Worm (Caenorhabditis elegans) whole organism, L4 larva: ENCODE results near the gene ell-1.
"Not testable (repeated sequence)": the region's sequence is repeated elsewhere in the genome, so short reads cannot be mapped to it uniquely, and the experiment has no call there.

Experiments used
- D1046.2 ChIP-seq: fragments of 200-800 bp; sonication (Bioruptor generic); IDR thresholded peaks from 2 replicates; pipeline ENCODE4 v1.3.6; 2022; ENCODE audit warnings: missing genetic modification characterization, missing compliant biosample characterization
- R02D3.7 ChIP-seq: fragments of 150-350 bp; sonication (generic microtip); optimal IDR thresholded peaks from 3 replicates; lab custom pipeline; 2014; ENCODE audit warnings: missing biosample characterization, missing genetic modification characterization
- T20F7.1 ChIP-seq: fragments of 200-800 bp; sonication (Bioruptor generic); optimal IDR thresholded peaks from 2 replicates; lab custom pipeline; 2018; ENCODE audit warnings: mild to moderate bottlenecking, missing genetic modification characterization, missing compliant biosample characterization
- attf-4 ChIP-seq: sonication (generic microtip); optimal IDR thresholded peaks from 3 replicates; lab custom pipeline; 2017; ENCODE audit warnings: missing biosample characterization, missing genetic modification characterization
- ceh-44 ChIP-seq: fragments of 200-800 bp; sonication (Bioruptor generic); IDR thresholded peaks from 2 replicates; pipeline ENCODE4 v1.3.6; 2022; ENCODE audit warnings: missing genetic modification reagents, missing genetic modification characterization, missing compliant biosample characterization
- cey-2 ChIP-seq: sonication (generic microtip); optimal IDR thresholded peaks from 3 replicates; lab custom pipeline; 2017; ENCODE audit warnings: missing genetic modification characterization, mild to moderate bottlenecking, missing compliant biosample characterization, antibody characterized with exemption, borderline replicate concordance; ENCODE audit not compliant: insufficient read depth
- daf-16 ChIP-seq, 3 experiments: sonication (generic microtip); optimal IDR thresholded peaks; 2 replicates each; lab custom pipeline; 2016 to 2017; ENCODE audit warnings: missing genetic modification characterization in 3 of 3, missing genetic modification reagents in 3 of 3, mild to moderate bottlenecking in 2 of 3, missing compliant biosample characterization in 2 of 3, missing biosample characterization in 1 of 3, moderate library complexity in 1 of 3
- daf-8 ChIP-seq: fragments of 200-800 bp; sonication (Bioruptor generic); IDR thresholded peaks from 2 replicates; pipeline ENCODE4 v1.3.6; 2022; ENCODE audit warnings: missing genetic modification characterization, missing compliant biosample characterization
- dmd-9 ChIP-seq: fragments of 200-800 bp; sonication (Bioruptor generic); IDR thresholded peaks from 2 replicates; pipeline ENCODE4 v1.3.6; 2022; ENCODE audit warnings: missing genetic modification reagents, missing genetic modification characterization, missing compliant biosample characterization
- dpl-1 ChIP-seq: fragments of 150-350 bp; optimal IDR thresholded peaks from 2 replicates; lab custom pipeline; 2014; ENCODE audit warnings: missing biosample characterization, missing genetic modification reagents, missing genetic modification characterization
- egl-43 ChIP-seq: fragments of 200-800 bp; sonication (Bioruptor generic); IDR thresholded peaks from 2 replicates; pipeline ENCODE4 v1.3.6; 2022; ENCODE audit warnings: missing genetic modification reagents, missing genetic modification characterization, missing compliant biosample characterization
- fos-1 ChIP-seq: fragments of 150-350 bp; optimal IDR thresholded peaks from 2 replicates; lab custom pipeline; 2014; ENCODE audit warnings: missing biosample characterization, missing genetic modification characterization
- gei-8 ChIP-seq: fragments of 200-800 bp; sonication (Bioruptor generic); optimal IDR thresholded peaks from 2 replicates; lab custom pipeline; 2018; ENCODE audit warnings: mild to moderate bottlenecking, missing genetic modification characterization, missing compliant biosample characterization
- hlh-30 ChIP-seq: sonication (generic microtip); optimal IDR thresholded peaks from 2 replicates; lab custom pipeline; 2017; ENCODE audit warnings: antibody characterized with exemption, mild to moderate bottlenecking, missing genetic modification characterization, missing compliant biosample characterization; ENCODE audit not compliant: insufficient read depth
- hmg-1.1 ChIP-seq: fragments of 200-800 bp; sonication (Bioruptor generic); IDR thresholded peaks from 2 replicates; pipeline ENCODE4 v1.3.6; 2022; ENCODE audit warnings: missing genetic modification reagents, missing genetic modification characterization, missing compliant biosample characterization
- jun-1 ChIP-seq: fragments of 150-350 bp; optimal IDR thresholded peaks from 2 replicates; lab custom pipeline; 2014; ENCODE audit warnings: missing biosample characterization, missing genetic modification reagents, missing genetic modification characterization
- lim-7 ChIP-seq: fragments of 200-800 bp; sonication (Bioruptor generic); IDR thresholded peaks from 2 replicates; pipeline ENCODE4 v1.3.6; 2022; ENCODE audit warnings: missing genetic modification characterization, missing compliant biosample characterization
- lin-15B ChIP-seq: fragments of 150-350 bp; sonication (generic microtip); optimal IDR thresholded peaks from 3 replicates; lab custom pipeline; 2014; ENCODE audit warnings: missing biosample characterization, missing genetic modification characterization
- lin-38 ChIP-seq: fragments of 200-800 bp; sonication (Bioruptor generic); IDR thresholded peaks from 2 replicates; pipeline ENCODE4 v1.3.6; 2022; ENCODE audit warnings: missing genetic modification reagents, missing genetic modification characterization, missing compliant biosample characterization
- lsy-2 ChIP-seq, 2 experiments: fragments of 150-350 bp in 1 of 2; sonication (generic microtip) in 1 of 2; optimal IDR thresholded peaks; 2 replicates each; lab custom pipeline; 2014 to 2017; ENCODE audit warnings: missing biosample characterization in 2 of 2, missing genetic modification characterization in 2 of 2
- madf-5 ChIP-seq, 2 experiments: fragments of 200-800 bp; sonication (Bioruptor generic); IDR thresholded peaks; 2 replicates each; pipeline ENCODE4 v1.3.6; 2022; ENCODE audit warnings: missing compliant biosample characterization in 2 of 2, missing genetic modification characterization in 2 of 2
- madf-9 ChIP-seq: fragments of 200-800 bp; sonication (Bioruptor generic); conservative IDR thresholded peaks from 2 replicates; pipeline ENCODE4 v1.3.6; 2022; ENCODE audit warnings: missing genetic modification reagents, missing genetic modification characterization, missing compliant biosample characterization
- mep-1 ChIP-seq: fragments of 150-350 bp; sonication (generic microtip); optimal IDR thresholded peaks from 3 replicates; lab custom pipeline; 2014; ENCODE audit warnings: missing biosample characterization, missing genetic modification characterization
- mes-2 ChIP-seq: sonication (generic microtip); optimal IDR thresholded peaks from 2 replicates; lab custom pipeline; 2016; ENCODE audit warnings: missing genotype, mild to moderate bottlenecking, missing genetic modification characterization, missing compliant biosample characterization; ENCODE audit not compliant: poor library complexity, severe bottlenecking
- mxl-2 ChIP-seq: fragments of 200-800 bp; sonication (Bioruptor generic); conservative IDR thresholded peaks from 2 replicates; pipeline ENCODE4 v1.3.6; 2022; ENCODE audit warnings: missing genetic modification reagents, missing genetic modification characterization, missing compliant biosample characterization
- nhr-11 ChIP-seq: fragments of 150-350 bp; optimal IDR thresholded peaks from 2 replicates; lab custom pipeline; 2014; ENCODE audit warnings: missing biosample characterization, missing genetic modification characterization
- nhr-111 ChIP-seq: fragments of 200-800 bp; sonication (Bioruptor generic); optimal IDR thresholded peaks from 2 replicates; lab custom pipeline; 2018; ENCODE audit warnings: mild to moderate bottlenecking, missing genetic modification characterization, missing compliant biosample characterization
- nhr-237 ChIP-seq: sonication (generic microtip); optimal IDR thresholded peaks from 2 replicates; lab custom pipeline; 2017; ENCODE audit warnings: missing biosample characterization, missing genetic modification characterization
- nhr-41 ChIP-seq: fragments of 200-800 bp; sonication (Bioruptor generic); IDR thresholded peaks from 2 replicates; pipeline ENCODE4 v1.3.6; 2022; ENCODE audit warnings: missing genetic modification reagents, missing genetic modification characterization, missing compliant biosample characterization
- nhr-6 ChIP-seq: fragments of 150-350 bp; optimal IDR thresholded peaks from 2 replicates; lab custom pipeline; 2014; ENCODE audit warnings: missing biosample characterization, missing genetic modification characterization
- nhr-77 ChIP-seq: fragments of 150-350 bp; optimal IDR thresholded peaks from 2 replicates; lab custom pipeline; 2014; ENCODE audit warnings: missing biosample characterization, missing genetic modification characterization
- php-3 ChIP-seq: fragments of 200-800 bp; sonication (Bioruptor generic); IDR thresholded peaks from 2 replicates; pipeline ENCODE4 v1.3.6; 2022; ENCODE audit warnings: missing genetic modification reagents, missing genetic modification characterization, missing compliant biosample characterization
- rbr-2 ChIP-seq: sonication (generic microtip); optimal IDR thresholded peaks from 2 replicates; lab custom pipeline; 2016; ENCODE audit warnings: missing genotype, missing genetic modification characterization, missing compliant biosample characterization
- saeg-2 ChIP-seq: fragments of 200-800 bp; sonication (Bioruptor generic); IDR thresholded peaks from 2 replicates; pipeline ENCODE4 v1.3.6; 2022; ENCODE audit warnings: missing genetic modification reagents, missing genetic modification characterization, missing compliant biosample characterization
- sdz-12 ChIP-seq: fragments of 200-800 bp; sonication (Bioruptor generic); optimal IDR thresholded peaks from 2 replicates; lab custom pipeline; 2018; ENCODE audit warnings: mild to moderate bottlenecking, missing genetic modification characterization, missing compliant biosample characterization
- set-16 ChIP-seq: fragments of 200-800 bp; sonication (Bioruptor generic); IDR thresholded peaks from 2 replicates; pipeline ENCODE4 v1.3.6; 2022; ENCODE audit warnings: missing genetic modification reagents, missing genetic modification characterization, missing compliant biosample characterization
- snpc-4 ChIP-seq: fragments of 150-350 bp; optimal IDR thresholded peaks from 2 replicates; lab custom pipeline; 2014; ENCODE audit warnings: missing biosample characterization, missing genetic modification characterization
- spr-1 ChIP-seq: sonication (generic microtip); optimal IDR thresholded peaks from 2 replicates; lab custom pipeline; 2016; ENCODE audit warnings: mild to moderate bottlenecking, missing genetic modification characterization, missing compliant biosample characterization
- spr-3 ChIP-seq: fragments of 200-800 bp; sonication (Bioruptor generic); optimal IDR thresholded peaks from 2 replicates; lab custom pipeline; 2018; ENCODE audit warnings: mild to moderate bottlenecking, missing genetic modification characterization, missing compliant biosample characterization
- tag-97 ChIP-seq: fragments of 200-800 bp; sonication (Bioruptor generic); IDR thresholded peaks from 2 replicates; pipeline ENCODE4 v1.3.6; 2022; ENCODE audit warnings: missing genetic modification characterization, missing compliant biosample characterization
- zag-1 ChIP-seq: fragments of 150-350 bp; optimal IDR thresholded peaks from 2 replicates; lab custom pipeline; 2014; ENCODE audit warnings: missing biosample characterization, missing genetic modification characterization
- zfp-2 ChIP-seq: sonication (generic microtip); optimal IDR thresholded peaks from 2 replicates; lab custom pipeline; 2016; ENCODE audit warnings: mild to moderate bottlenecking, missing genetic modification characterization, missing compliant biosample characterization
- zfp-3 ChIP-seq: fragments of 200-800 bp; sonication (Bioruptor generic); conservative IDR thresholded peaks from 2 replicates; pipeline ENCODE4 v1.3.6; 2022; ENCODE audit warnings: missing genetic modification reagents, missing genetic modification characterization, missing compliant biosample characterization
- zip-2 ChIP-seq: fragments of 150-350 bp; optimal IDR thresholded peaks from 2 replicates; lab custom pipeline; 2014; ENCODE audit warnings: missing biosample characterization, missing genetic modification characterization
- ztf-11 ChIP-seq: fragments of 150-350 bp; optimal IDR thresholded peaks from 2 replicates; lab custom pipeline; 2014; ENCODE audit warnings: missing biosample characterization, missing genetic modification characterization

The ell-1 gene

ce11 chrIV:4348146-4348545 is 46.1 kb upstream of the ell-1 start, which contains the start of gene W03B1.5:
Gene W03B1.5 (plus strand): TSS chrIV:4348446.
- not testable (repeated sequence) for TF ChIP-seq zfp-2 (tag; lab: Kevin White, UChicago); hmg-1.1; fos-1

- TF ChIP-seq set-16 (GFP tag; lab: Robert Waterston, UW) (no peak), hlh-30 (tag; lab: Kevin White, UChicago) (no peak), nhr-237 (tag; lab: Kevin White, UChicago) (no peak), nhr-111 (no peak), tag-97 (GFP tag; lab: Robert Waterston, UW) (no peak), zip-2 (tag; lab: Kevin White, UChicago) (no peak), nhr-41 (GFP tag; lab: Robert Waterston, UW) (no peak), snpc-4 (tag; lab: Kevin White, UChicago) (no peak), sdz-12 (GFP tag; lab: Kevin White, UChicago) (no peak), gei-8 (GFP tag; lab: Kevin White, UChicago) (no peak), php-3 (GFP tag; lab: Robert Waterston, UW) (no peak), nhr-77 (tag; lab: Kevin White, UChicago) (no peak), lin-15B (tag; lab: Kevin White, UChicago) (no peak), cey-2 (tag; lab: Kevin White, UChicago) (no peak), T20F7.1 (GFP tag; lab: Kevin White, UChicago) (no peak), lin-38 (GFP tag; lab: Robert Waterston, UW) (no peak), madf-9 (GFP tag; lab: Robert Waterston, UW) (no peak)
Measured at ce11 chrIV:4356879-4357278, 37.3 kb upstream of the ell-1 start, which contains the start of gene W03B1.9. Gene W03B1.9 (minus strand): TSS chrIV:4356979.

- TF ChIP-seq hlh-30 (tag; lab: Kevin White, UChicago) (no peak), lin-38 (GFP tag; lab: Robert Waterston, UW) (peak; percentile 90), lsy-2 (tag; optimal IDR thresholded peaks at IDR 0.05; lab: Kevin White, UChicago) (peak in 1 of 2 experiments; percentile 71), ztf-11 (tag; lab: Kevin White, UChicago) (no peak), dpl-1 (GFP tag; lab: Kevin White, UChicago) (peak; percentile 87), zfp-3 (no peak), attf-4 (no peak), lim-7 (GFP tag; lab: Robert Waterston, UW) (no peak), egl-43 (GFP tag; lab: Robert Waterston, UW) (no peak), nhr-6 (tag; lab: Kevin White, UChicago) (peak; percentile 20), lin-15B (tag; lab: Kevin White, UChicago) (no peak), mxl-2 (GFP tag; lab: Robert Waterston, UW) (no peak), ceh-44 (GFP tag; lab: Robert Waterston, UW) (no peak), daf-16 (GFP tag; optimal IDR thresholded peaks at IDR 0.05; lab: Kevin White, UChicago) (no peak), daf-16 (tag; optimal IDR thresholded peaks at IDR 0.05; lab: Kevin White, UChicago) (peak; percentile 20), mes-2 (peak; percentile 52), mep-1 (peak; percentile 31)
Measured at ce11 chrIV:4357296-4357695, 36.9 kb upstream of the ell-1 start, which contains the start of gene sars-2. Gene sars-2 (plus strand): TSS chrIV:4357636.

- TF ChIP-seq saeg-2 (GFP tag; lab: Robert Waterston, UW) (no peak), madf-5 (GFP tag; IDR thresholded peaks at IDR 0.05; lab: Robert Waterston, UW) (no peak), R02D3.7 (tag; lab: Kevin White, UChicago) (no peak), zfp-3 (no peak), jun-1 (tag; lab: Kevin White, UChicago) (no peak), zag-1 (tag; lab: Kevin White, UChicago) (no peak), nhr-11 (tag; lab: Kevin White, UChicago) (no peak), lim-7 (GFP tag; lab: Robert Waterston, UW) (no peak), dmd-9 (no peak), lsy-2 (tag; optimal IDR thresholded peaks at IDR 0.05; lab: Kevin White, UChicago) (no peak), D1046.2 (GFP tag; lab: Robert Waterston, UW) (no peak), set-16 (GFP tag; lab: Robert Waterston, UW) (no peak), dpl-1 (GFP tag; lab: Kevin White, UChicago) (no peak), rbr-2 (tag; lab: Kevin White, UChicago) (no peak), spr-3 (GFP tag; lab: Kevin White, UChicago) (no peak), spr-1 (tag; lab: Kevin White, UChicago) (no peak), daf-8 (GFP tag; lab: Robert Waterston, UW) (no peak)
Measured at ce11 chrIV:4359653-4360052, 34.6 kb upstream of the ell-1 start, which contains the start of gene F55F10.3. Gene F55F10.3 (plus strand): TSS chrIV:4359953.
